Worm (Caenorhabditis elegans): ENCODE results near the gene vps-32.1.

DNA sequence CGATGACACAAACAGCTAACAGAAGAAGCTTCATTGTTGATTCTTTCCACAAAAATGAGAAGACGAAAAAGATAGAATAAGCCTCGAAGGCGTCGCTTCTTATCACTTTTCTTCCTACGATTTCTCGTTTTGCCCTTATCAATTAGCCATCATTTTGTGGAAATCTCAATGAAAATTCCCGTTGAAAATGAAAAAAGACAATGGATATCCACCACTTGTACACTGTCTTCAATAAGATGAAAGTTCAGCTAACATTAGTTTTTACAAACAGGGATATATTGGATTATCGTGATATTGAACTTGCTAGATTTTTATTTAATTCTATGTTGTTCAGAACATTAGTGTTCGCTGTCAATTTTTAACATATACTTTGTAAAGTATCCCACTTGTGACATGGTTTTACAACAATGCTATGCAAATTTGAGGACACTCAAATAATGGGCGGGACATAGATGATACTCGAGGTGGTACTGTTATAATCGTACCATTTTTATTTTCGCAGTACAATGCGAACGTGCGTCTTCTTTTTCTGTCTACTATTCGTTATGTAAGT is 22.8 kb upstream of the vps-32.1 start, which contains the start of the genes F18C5.5 and F18C5.9:
- TF ChIP-seq F10B5.3 (tag; optimal IDR thresholded peaks at IDR 0.05) (no peak), arid-1 (GFP tag; conservative IDR thresholded peaks at IDR 0.05) (no peak)
